Worm (Caenorhabditis elegans) whole organism, young adult: ENCODE results near the gene msp-56.

ENCODE experiments used
- F37B4.10 ChIP-seq: fragments of 200-800 bp; sonication (Bioruptor generic); IDR thresholded peaks from 2 replicates; pipeline ENCODE4 v1.3.6; 2022; ENCODE audit warnings: missing genetic modification characterization, missing compliant biosample characterization
- F57A8.1 ChIP-seq: fragments of 200-800 bp; sonication (Bioruptor generic); optimal IDR thresholded peaks from 2 replicates; lab custom pipeline; 2018; ENCODE audit warnings: mild to moderate bottlenecking, missing genetic modification characterization, moderate library complexity, missing compliant biosample characterization
- T26A5.8 ChIP-seq: sonication (generic microtip); optimal IDR thresholded peaks from 2 replicates; lab custom pipeline; 2016; ENCODE audit warnings: missing genetic modification characterization, missing compliant biosample characterization
- fkh-3 ChIP-seq: sonication (generic microtip); optimal IDR thresholded peaks from 2 replicates; lab custom pipeline; 2016; ENCODE audit warnings: mild to moderate bottlenecking, missing genetic modification characterization, missing compliant biosample characterization
- let-526 ChIP-seq: fragments of 200-800 bp; sonication (Bioruptor generic); IDR thresholded peaks from 2 replicates; pipeline ENCODE4 v1.3.6; 2022; ENCODE audit warnings: missing genetic modification reagents, missing genetic modification characterization, missing compliant biosample characterization
- snpc-4 ChIP-seq, 5 experiments: fragments of 150-350 bp in 1 of 5; sonication (generic microtip) in 4 of 5; optimal IDR thresholded peaks; 2 replicates each; lab custom pipeline; 2014 to 2018; ENCODE audit warnings: missing genetic modification characterization in 5 of 5, missing biosample characterization in 3 of 5, antibody characterized with exemption in 2 of 5, mild to moderate bottlenecking in 2 of 5, missing compliant biosample characterization in 2 of 5, missing genotype in 2 of 5, moderate library complexity in 2 of 5, missing genetic modification reagents in 1 of 5

- TF ChIP-seq F57A8.1 (GFP tag; lab: Kevin White, UChicago): no peak
- TF ChIP-seq snpc-4 (GFP tag; optimal IDR thresholded peaks at IDR 0.05; lab: Kevin White, UChicago): no peak
- TF ChIP-seq snpc-4 (tag; optimal IDR thresholded peaks at IDR 0.05; lab: Kevin White, UChicago): no peak
- TF ChIP-seq fkh-3: no peak
- TF ChIP-seq let-526 (GFP tag; lab: Robert Waterston, UW): no peak
- TF ChIP-seq T26A5.8 (tag; lab: Kevin White, UChicago): no peak
- TF ChIP-seq F37B4.10: no peak
Measured at ce11 chrIV:9872210-9872609, 30.9 kb downstream of the msp-56 start.
